Fruit fly (Drosophila melanogaster) whole organism: ENCODE results near the gene Cpr.

ENCODE experiments used
- CG8478 ChIP-seq: fragments of >200 bp; optimal IDR thresholded peaks from 2 replicates; lab custom pipeline; 2018; ENCODE audit warnings: inconsistent platforms
- Dll ChIP-seq: fragments of >200 bp; optimal IDR thresholded peaks from 2 replicates; lab custom pipeline; 2017
- EcR ChIP-seq, 2 experiments: fragments of >200 bp; optimal IDR thresholded peaks; 2 replicates each; lab custom pipeline; 2017; ENCODE audit warnings: missing biosample characterization in 2 of 2, missing genetic modification characterization in 2 of 2, missing genetic modification reagents in 2 of 2
- pan ChIP-seq: fragments of >200 bp; optimal IDR thresholded peaks from 2 replicates; lab custom pipeline; 2017
- psq ChIP-seq: fragments of >200 bp; optimal IDR thresholded peaks from 2 replicates; lab custom pipeline; 2017
- usp ChIP-seq: fragments of >200 bp; optimal IDR thresholded peaks from 2 replicates; lab custom pipeline; 2017; ENCODE audit warnings: missing biosample characterization, missing genetic modification characterization, mixed read lengths

Gene Cpr

dm6 chr2L:6391469-6391868, 52.8 kb downstream of the Cpr start:
- TF ChIP-seq psq (lab: Kevin White, UChicago) = no peak
- no peak for TF ChIP-seq pan
- TF ChIP-seq Dll (lab: Kevin White, UChicago) = no peak
- TF ChIP-seq EcR (GFP tag; optimal IDR thresholded peaks at IDR 0.05; lab: Kevin White, UChicago) = no peak
- no peak for TF ChIP-seq usp (GFP tag; lab: Kevin White, UChicago)
- no peak for TF ChIP-seq CG8478 (lab: Kevin White, UChicago)
